Fruit fly (Drosophila melanogaster): ENCODE results near the gene CG3246.

CG3246 gene

dm6 chr2L:3422753-3423152, 39.0 kb downstream of the CG3246 start (continued):
- no peak for TF ChIP-seq CG34422 (GFP tag; IDR thresholded peaks at IDR 0.05)
- no peak for TF ChIP-seq gsb-n (tag; optimal IDR thresholded peaks at IDR 0.05)
- TF ChIP-seq E2f1 (GFP tag; IDR thresholded peaks at IDR 0.05): no peak; the same call in 1 of the 2 replicates
- 0 out of 2 replicates have a peak, but pooled peaks have one; percentile 19 for TF ChIP-seq onecut (GFP tag; IDR thresholded peaks at IDR 0.05)
- no peak for TF ChIP-seq Sin3A (optimal IDR thresholded peaks at IDR 0.05)
- no peak for TF ChIP-seq Dll (GFP tag; IDR thresholded peaks at IDR 0.05; ENCODE audit: partially characterized antibody)
- TF ChIP-seq CG34224 (GFP tag; IDR thresholded peaks at IDR 0.05; ENCODE audit: partially characterized antibody): no peak
- no peak for TF ChIP-seq Lim3 (GFP tag; IDR thresholded peaks at IDR 0.05)
- TF ChIP-seq Mrtf (GFP tag; IDR thresholded peaks at IDR 0.05): no peak
- peak; percentile 4 for TF ChIP-seq nau (GFP tag; optimal IDR thresholded peaks at IDR 0.05)
- no peak for TF ChIP-seq CG43689 (GFP tag; IDR thresholded peaks at IDR 0.05)
- peak; percentile 19 for TF ChIP-seq kni (GFP tag; optimal IDR thresholded peaks at IDR 0.05)
- TF ChIP-seq ci (GFP tag; IDR thresholded peaks at IDR 0.05): peak; percentile 56; the same call in 2 of the 3 replicates
- TF ChIP-seq CG9215 (GFP tag; IDR thresholded peaks at IDR 0.05): no peak
- TF ChIP-seq CG3726 (GFP tag; IDR thresholded peaks at IDR 0.05): no peak
- TF ChIP-seq gfzf (GFP tag; optimal IDR thresholded peaks at IDR 0.05): no peak
- TF ChIP-seq CG7786 (GFP tag; optimal IDR thresholded peaks at IDR 0.05): no peak
- 0 out of 3 replicates have a peak, but pooled peaks have one; percentile 16 for TF ChIP-seq CG2199 (GFP tag; IDR thresholded peaks at IDR 0.05)
- TF ChIP-seq CG10147 (GFP tag; optimal IDR thresholded peaks at IDR 0.05): no peak
- no peak for TF ChIP-seq CG1603 (tag; optimal IDR thresholded peaks at IDR 0.05)
- no peak for TF ChIP-seq ap (GFP tag; IDR thresholded peaks at IDR 0.05)
- TF ChIP-seq Vsx1 (GFP tag; optimal IDR thresholded peaks at IDR 0.05): no peak
- TF ChIP-seq Neu2 (GFP tag; optimal IDR thresholded peaks at IDR 0.05; ENCODE audit: borderline replicate concordance): no peak
- TF ChIP-seq mld (GFP tag; IDR thresholded peaks at IDR 0.05; ENCODE audit: partially characterized antibody): no peak
- no peak for TF ChIP-seq CG8089 (GFP tag; optimal IDR thresholded peaks at IDR 0.05)
- TF ChIP-seq CG10267 (tag; optimal IDR thresholded peaks at IDR 0.05): no peak
- TF ChIP-seq tx (GFP tag; optimal IDR thresholded peaks at IDR 0.05): no peak
- no peak for TF ChIP-seq phol (tag; optimal IDR thresholded peaks at IDR 0.05)
- no peak for TF ChIP-seq CG32772 (GFP tag; IDR thresholded peaks at IDR 0.05)
- TF ChIP-seq scrt (GFP tag; optimal IDR thresholded peaks at IDR 0.05): no peak
- TF ChIP-seq chm (GFP tag; IDR thresholded peaks at IDR 0.05): peak; percentile 43; the same call in 1 of the 2 replicates
- no peak for TF ChIP-seq Stat92E (GFP tag; optimal IDR thresholded peaks at IDR 0.05)
- peak in 1 of 2 experiments; percentile 26 for TF ChIP-seq Eip74EF (GFP tag; optimal IDR thresholded peaks at IDR 0.05)
- peak in 1 of 2 experiments; percentile 87 for TF ChIP-seq insv (GFP tag; optimal IDR thresholded peaks at IDR 0.05)
- 0 out of 2 replicates have a peak, but pooled peaks have one; percentile 10 for TF ChIP-seq CG42726 (GFP tag; IDR thresholded peaks at IDR 0.05; ENCODE audit: partially characterized antibody)
- no peak for TF ChIP-seq MBD-R2 (GFP tag; IDR thresholded peaks at IDR 0.05)
- TF ChIP-seq NFAT (GFP tag; IDR thresholded peaks at IDR 0.05): no peak
- no peak for TF ChIP-seq CG7372 (GFP tag; IDR thresholded peaks at IDR 0.05)
- TF ChIP-seq eyg (GFP tag; optimal IDR thresholded peaks at IDR 0.05): no peak
- TF ChIP-seq Nf-YB (GFP tag; optimal IDR thresholded peaks at IDR 0.05): no peak
- no peak for TF ChIP-seq inv (GFP tag; IDR thresholded peaks at IDR 0.05; ENCODE audit: partially characterized antibody)
- peak; percentile 26 for TF ChIP-seq CG17568 (GFP tag; optimal IDR thresholded peaks at IDR 0.05)
- TF ChIP-seq CG9727 (GFP tag; optimal IDR thresholded peaks at IDR 0.05): no peak
- TF ChIP-seq ara (GFP tag; IDR thresholded peaks at IDR 0.05): no peak
- TF ChIP-seq ash1 (GFP tag; optimal IDR thresholded peaks at IDR 0.05): no peak
- TF ChIP-seq Doc2 (GFP tag; IDR thresholded peaks at IDR 0.05): no peak
- 0 out of 2 replicates have a peak, but pooled peaks have one; percentile 25 for TF ChIP-seq aop (GFP tag; IDR thresholded peaks at IDR 0.05)
- TF ChIP-seq dati (GFP tag; IDR thresholded peaks at IDR 0.05): no peak
- TF ChIP-seq tup (GFP tag; optimal IDR thresholded peaks at IDR 0.05): no peak
- no peak for TF ChIP-seq usp (GFP tag; optimal IDR thresholded peaks at IDR 0.05)
- TF ChIP-seq sqz (GFP tag; optimal IDR thresholded peaks at IDR 0.05): peak; percentile 17
